Worm (Caenorhabditis elegans) whole organism, mixed stage, embryonic: Measurements from ENCODE around the gene bcat-1.

Experiments
- M03D4.4 ChIP-seq: sonication (generic microtip); optimal IDR thresholded peaks from 2 replicates; lab custom pipeline; 2017; ENCODE audit warnings: mild to moderate bottlenecking, missing genetic modification characterization, missing compliant biosample characterization
- bed-3 ChIP-seq: fragments of 200-800 bp; sonication (Bioruptor generic); optimal IDR thresholded peaks from 3 replicates; lab custom pipeline; 2018; ENCODE audit warnings: mild to moderate bottlenecking, missing genetic modification characterization, moderate library complexity, missing compliant biosample characterization
- blmp-1 ChIP-seq: fragments of 150-350 bp; optimal IDR thresholded peaks from 2 replicates; lab custom pipeline; 2014; ENCODE audit warnings: missing biosample characterization, missing genetic modification characterization
- ceh-39 ChIP-seq: fragments of 150-350 bp; optimal IDR thresholded peaks from 2 replicates; lab custom pipeline; 2014; ENCODE audit warnings: missing biosample characterization, missing genetic modification characterization
- ceh-43 ChIP-seq: fragments of 200-800 bp; sonication (Bioruptor generic); optimal IDR thresholded peaks from 2 replicates; lab custom pipeline; 2018; ENCODE audit warnings: mild to moderate bottlenecking, missing genetic modification characterization, moderate library complexity, missing compliant biosample characterization
- ceh-83 ChIP-seq: fragments of 200-800 bp; sonication (Bioruptor generic); optimal IDR thresholded peaks from 2 replicates; lab custom pipeline; 2018; ENCODE audit warnings: mild to moderate bottlenecking, missing genetic modification characterization, missing compliant biosample characterization
- ces-1 ChIP-seq: fragments of 150-350 bp; optimal IDR thresholded peaks from 2 replicates; lab custom pipeline; 2014; ENCODE audit warnings: missing biosample characterization, missing genetic modification reagents, missing genetic modification characterization
- cnd-1 ChIP-seq: fragments of 200-800 bp; sonication (Bioruptor generic); optimal IDR thresholded peaks from 2 replicates; lab custom pipeline; 2018; ENCODE audit warnings: mild to moderate bottlenecking, missing genetic modification characterization, missing compliant biosample characterization
- drap-1 ChIP-seq: fragments of 200-800 bp; sonication (Bioruptor generic); optimal IDR thresholded peaks from 3 replicates; lab custom pipeline; 2018; ENCODE audit warnings: mild to moderate bottlenecking, missing genetic modification characterization, missing compliant biosample characterization
- elt-1 ChIP-seq: sonication (generic microtip); optimal IDR thresholded peaks from 2 replicates; lab custom pipeline; 2017; ENCODE audit warnings: missing genetic modification characterization, mild to moderate bottlenecking, missing compliant biosample characterization, antibody characterized with exemption, moderate library complexity, borderline replicate concordance; ENCODE audit not compliant: insufficient read depth
- elt-3 ChIP-seq: fragments of 150-350 bp; optimal IDR thresholded peaks from 2 replicates; lab custom pipeline; 2014; ENCODE audit warnings: missing biosample characterization, missing genetic modification characterization
- flh-1 ChIP-seq: fragments of 200-800 bp; sonication (Bioruptor generic); optimal IDR thresholded peaks from 2 replicates; lab custom pipeline; 2018; ENCODE audit warnings: mild to moderate bottlenecking, missing genetic modification characterization, moderate library complexity, missing compliant biosample characterization
- ham-2 ChIP-seq: fragments of 200-800 bp; sonication (Bioruptor generic); optimal IDR thresholded peaks from 2 replicates; lab custom pipeline; 2018; ENCODE audit warnings: mild to moderate bottlenecking, missing genetic modification characterization, missing compliant biosample characterization
- hlh-1 ChIP-seq: fragments of 150-350 bp; optimal IDR thresholded peaks from 2 replicates; lab custom pipeline; 2014; ENCODE audit warnings: missing biosample characterization, missing genetic modification reagents, missing genetic modification characterization
- lin-13 ChIP-seq: fragments of 150-350 bp; optimal IDR thresholded peaks from 2 replicates; lab custom pipeline; 2014; ENCODE audit warnings: missing biosample characterization, missing genetic modification characterization
- lin-32 ChIP-seq: fragments of 200-800 bp; sonication (Bioruptor generic); optimal IDR thresholded peaks from 2 replicates; lab custom pipeline; 2018; ENCODE audit warnings: mild to moderate bottlenecking, missing genetic modification characterization, missing compliant biosample characterization
- lsy-2 ChIP-seq: fragments of 150-350 bp; optimal IDR thresholded peaks from 2 replicates; lab custom pipeline; 2014; ENCODE audit warnings: missing biosample characterization, missing genetic modification characterization
- mep-1 ChIP-seq: fragments of 150-350 bp; optimal IDR thresholded peaks from 2 replicates; lab custom pipeline; 2017; ENCODE audit warnings: missing biosample characterization, missing genetic modification reagents, missing genetic modification characterization, inconsistent platforms
- mls-2 ChIP-seq: sonication (generic microtip); optimal IDR thresholded peaks from 2 replicates; lab custom pipeline; 2016; ENCODE audit warnings: mild to moderate bottlenecking, missing genetic modification characterization, moderate library complexity, missing compliant biosample characterization
- nhr-2 ChIP-seq: fragments of 150-350 bp; optimal IDR thresholded peaks from 2 replicates; lab custom pipeline; 2014; ENCODE audit warnings: missing biosample characterization, missing genetic modification characterization
- nhr-237 ChIP-seq: fragments of 150-350 bp; optimal IDR thresholded peaks from 2 replicates; lab custom pipeline; 2014; ENCODE audit warnings: missing biosample characterization, missing genetic modification characterization
- nhr-28 ChIP-seq: fragments of 150-350 bp; optimal IDR thresholded peaks from 2 replicates; lab custom pipeline; 2014; ENCODE audit warnings: missing biosample characterization, missing genetic modification characterization
- nhr-76 ChIP-seq: sonication (generic microtip); optimal IDR thresholded peaks from 2 replicates; lab custom pipeline; 2017; ENCODE audit warnings: missing biosample characterization, missing genetic modification characterization
- pha-4 ChIP-seq: fragments of 150-350 bp; optimal IDR thresholded peaks from 2 replicates; lab custom pipeline; 2018; ENCODE audit warnings: missing biosample characterization, missing genetic modification reagents, missing genetic modification characterization
- sem-2 ChIP-seq: fragments of 200-800 bp; sonication (Bioruptor generic); optimal IDR thresholded peaks from 2 replicates; lab custom pipeline; 2018; ENCODE audit warnings: mild to moderate bottlenecking, missing genetic modification characterization, missing compliant biosample characterization
- snpc-4 ChIP-seq: fragments of 150-350 bp; optimal IDR thresholded peaks from 2 replicates; lab custom pipeline; 2014; ENCODE audit warnings: missing biosample characterization, missing genetic modification characterization
- sptf-1 ChIP-seq: sonication (generic microtip); optimal IDR thresholded peaks from 2 replicates; lab custom pipeline; 2017; ENCODE audit warnings: mild to moderate bottlenecking, missing genetic modification characterization, moderate library complexity, missing compliant biosample characterization
- tbx-8 ChIP-seq: fragments of 200-800 bp; sonication (Bioruptor generic); optimal IDR thresholded peaks from 2 replicates; lab custom pipeline; 2018; ENCODE audit warnings: mild to moderate bottlenecking, missing genetic modification characterization, moderate library complexity, missing compliant biosample characterization
- unc-120 ChIP-seq: sonication (generic microtip); optimal IDR thresholded peaks from 2 replicates; lab custom pipeline; 2017; ENCODE audit warnings: missing genetic modification characterization, missing compliant biosample characterization; ENCODE audit not compliant: poor library complexity, severe bottlenecking
- unc-39 ChIP-seq: fragments of 150-350 bp; optimal IDR thresholded peaks from 2 replicates; lab custom pipeline; 2014; ENCODE audit warnings: missing biosample characterization, missing genetic modification characterization
- unc-62 ChIP-seq: fragments of 150-350 bp; optimal IDR thresholded peaks from 2 replicates; lab custom pipeline; 2014; ENCODE audit warnings: missing biosample characterization, missing genetic modification reagents, missing genetic modification characterization
- zip-8 ChIP-seq: fragments of 150-350 bp; optimal IDR thresholded peaks from 2 replicates; lab custom pipeline; 2014; ENCODE audit warnings: missing biosample characterization, missing genetic modification characterization
- ztf-11 ChIP-seq: fragments of 150-350 bp; optimal IDR thresholded peaks from 2 replicates; lab custom pipeline; 2014; ENCODE audit warnings: missing biosample characterization, missing genetic modification characterization

The bcat-1 gene

DNA sequence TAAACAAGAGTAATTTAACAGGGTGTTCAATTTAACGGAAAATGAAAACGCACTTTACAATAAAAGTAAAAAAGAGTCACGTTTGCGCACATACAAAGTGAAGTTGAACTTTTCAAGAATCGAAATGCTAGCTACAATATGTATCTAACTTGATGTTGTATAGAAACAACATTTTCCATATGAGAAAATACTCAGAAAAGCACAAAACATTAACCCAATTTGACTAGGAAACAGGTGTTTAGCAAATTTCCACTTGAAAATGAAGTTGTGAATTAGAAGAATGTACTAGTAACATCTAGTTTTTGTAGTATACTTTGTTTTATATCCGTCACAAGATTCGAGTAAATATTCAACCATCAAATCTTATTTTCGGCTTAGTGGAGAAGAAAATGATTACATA, 7.6 kb downstream of the bcat-1 start, which contains the start of gene gpc-1:
gpc-1 (minus strand) TSS at position 117 of the 400 bp plus-strand sequence.
- TF ChIP-seq mls-2 (tag; lab: Kevin White, UChicago) (no peak), ces-1 (peak; percentile 26), hlh-1 (tag; lab: Kevin White, UChicago) (no peak), sptf-1 (tag; lab: Kevin White, UChicago) (no peak)

DNA sequence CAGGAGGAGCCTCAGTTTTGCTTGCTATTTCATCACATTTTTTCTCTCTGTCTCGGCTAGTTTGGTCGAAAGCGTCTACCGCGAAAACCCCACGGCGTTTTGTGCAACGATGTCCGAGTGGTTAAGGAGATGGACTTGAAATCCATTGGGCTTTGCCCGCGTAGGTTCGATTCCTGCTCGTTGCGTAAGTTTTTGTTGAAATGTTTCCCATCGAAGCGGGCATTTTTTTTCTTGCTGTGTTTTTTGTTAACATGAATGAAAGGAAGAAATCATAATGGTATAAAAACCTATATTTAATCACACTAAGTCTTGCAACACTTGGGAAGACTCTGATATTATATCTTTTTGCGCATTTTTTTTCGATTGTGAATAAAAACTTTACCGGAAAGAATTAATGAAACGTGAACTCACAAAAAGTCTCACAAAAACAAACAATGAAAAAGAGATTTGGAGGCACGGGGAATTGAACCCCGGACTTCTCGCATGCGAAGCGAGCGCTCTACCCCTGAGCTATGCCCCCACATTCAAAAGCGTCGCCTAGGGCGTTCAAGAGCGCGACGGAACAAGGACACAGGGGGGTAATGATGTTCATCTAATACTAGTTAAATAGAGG, 12.7 kb downstream of the bcat-1 start:
- TF ChIP-seq sptf-1 (tag; lab: Kevin White, UChicago) (peak; percentile 95), unc-120 (tag; lab: Kevin White, UChicago) (peak; percentile 73), M03D4.4 (peak; percentile 91), lin-32 (peak; percentile 47), unc-62 (no peak), zip-8 (tag; lab: Kevin White, UChicago) (peak; percentile 7), lsy-2 (tag; lab: Kevin White, UChicago) (peak; percentile 2), mls-2 (tag; lab: Kevin White, UChicago) (peak; percentile 92), ceh-39 (tag; lab: Kevin White, UChicago) (no peak), nhr-237 (tag; lab: Kevin White, UChicago) (no peak), mep-1 (tag; lab: Kevin White, UChicago) (peak; percentile 29), ceh-43 (peak; percentile 78), blmp-1 (tag; lab: Kevin White, UChicago) (no peak), sem-2 (GFP tag; lab: Kevin White, UChicago) (peak; percentile 77), ceh-83 (peak; percentile 86), unc-39 (tag; lab: Kevin White, UChicago) (no peak), cnd-1 (tag; lab: Kevin White, UChicago) (peak; percentile 85), nhr-2 (peak; percentile 21), snpc-4 (no peak), elt-1 (tag; lab: Kevin White, UChicago) (no peak), nhr-76 (tag; lab: Kevin White, UChicago) (no peak), tbx-8 (GFP tag; lab: Kevin White, UChicago) (peak; percentile 85), hlh-1 (tag; lab: Kevin White, UChicago) (no peak), pha-4 (tag; lab: Kevin White, UChicago) (peak; percentile 56), ham-2 (GFP tag; lab: Kevin White, UChicago) (peak; percentile 79), ztf-11 (tag; lab: Kevin White, UChicago) (no peak), drap-1 (GFP tag; lab: Kevin White, UChicago) (peak; percentile 82), bed-3 (GFP tag; lab: Kevin White, UChicago) (peak; percentile 66), lin-13 (tag; lab: Kevin White, UChicago) (peak; percentile 43), elt-3 (tag; lab: Kevin White, UChicago) (no peak), flh-1 (GFP tag; lab: Kevin White, UChicago) (peak; percentile 60)
- TF ChIP-seq, all 35 proteins: peak for 20

DNA sequence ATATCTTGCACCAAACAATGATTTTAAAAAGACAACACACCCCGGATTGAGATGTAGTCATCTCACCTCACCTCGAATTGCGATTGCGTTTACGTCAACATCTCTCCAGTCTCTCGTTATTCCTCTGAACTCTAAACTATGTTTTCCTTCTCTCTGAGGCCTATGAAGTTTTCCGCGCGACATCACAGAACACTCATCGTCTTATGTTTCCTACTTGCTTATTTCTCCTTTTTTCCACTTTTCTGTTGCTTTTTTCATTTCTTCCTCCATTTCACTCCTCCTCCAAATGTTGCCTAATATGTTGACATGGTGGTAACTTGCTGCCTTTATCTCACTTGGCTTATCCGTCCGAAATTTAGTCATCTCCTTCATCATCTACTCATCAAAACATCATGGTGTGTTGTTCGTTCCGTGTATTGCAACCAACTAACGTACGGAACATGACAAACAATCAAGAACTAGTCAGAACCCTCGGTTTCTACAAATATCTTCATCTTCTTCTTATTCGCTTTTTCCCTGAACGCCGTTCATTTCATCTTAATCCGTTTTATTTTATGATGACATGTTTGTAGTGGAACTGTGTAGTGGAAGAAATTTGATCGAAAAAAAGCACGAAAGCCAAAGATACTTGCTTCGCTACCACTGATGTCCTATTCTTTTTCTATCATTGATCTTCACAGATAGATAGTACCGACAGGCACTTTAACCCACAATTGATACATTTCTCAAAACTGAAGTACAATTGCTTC, 22.0 kb downstream of the bcat-1 start:
- TF ChIP-seq unc-39 (tag; lab: Kevin White, UChicago) (no peak), nhr-28 (tag; lab: Kevin White, UChicago) (no peak), elt-3 (tag; lab: Kevin White, UChicago) (no peak), ham-2 (GFP tag; lab: Kevin White, UChicago) (no peak), drap-1 (GFP tag; lab: Kevin White, UChicago) (no peak), ztf-11 (tag; lab: Kevin White, UChicago) (no peak), mls-2 (tag; lab: Kevin White, UChicago) (no peak), sptf-1 (tag; lab: Kevin White, UChicago) (no peak), nhr-76 (tag; lab: Kevin White, UChicago) (no peak), lsy-2 (tag; lab: Kevin White, UChicago) (no peak), unc-120 (tag; lab: Kevin White, UChicago) (no peak), tbx-8 (GFP tag; lab: Kevin White, UChicago) (no peak), elt-1 (tag; lab: Kevin White, UChicago) (no peak)
